Fruit fly (Drosophila melanogaster): ENCODE data around the gene CG32298.

The CG32298 gene

DNA sequence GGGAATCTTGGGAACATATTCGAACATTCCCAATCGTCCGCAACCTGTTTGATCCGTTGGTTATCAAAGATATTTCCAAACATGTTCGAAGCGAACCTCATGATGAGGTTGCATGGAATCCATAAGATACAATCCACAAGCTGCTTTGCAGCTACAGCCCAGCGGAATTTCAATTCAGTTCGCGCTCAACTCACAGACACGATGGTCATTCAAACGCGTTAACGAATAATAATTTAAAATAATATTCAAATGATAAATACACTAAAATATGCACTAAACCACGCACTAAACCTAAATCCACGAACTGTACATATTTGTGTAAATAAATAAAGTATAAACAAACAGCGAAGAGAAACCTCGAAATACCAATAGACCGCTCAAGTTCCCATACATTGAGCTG, 3.0 kb downstream of the CG32298 start:
- TF ChIP-seq CG8478 (optimal IDR thresholded peaks at IDR 0.05) = no peak
- TF ChIP-seq CTCF (optimal IDR thresholded peaks at IDR 0.05) = no peak

DNA sequence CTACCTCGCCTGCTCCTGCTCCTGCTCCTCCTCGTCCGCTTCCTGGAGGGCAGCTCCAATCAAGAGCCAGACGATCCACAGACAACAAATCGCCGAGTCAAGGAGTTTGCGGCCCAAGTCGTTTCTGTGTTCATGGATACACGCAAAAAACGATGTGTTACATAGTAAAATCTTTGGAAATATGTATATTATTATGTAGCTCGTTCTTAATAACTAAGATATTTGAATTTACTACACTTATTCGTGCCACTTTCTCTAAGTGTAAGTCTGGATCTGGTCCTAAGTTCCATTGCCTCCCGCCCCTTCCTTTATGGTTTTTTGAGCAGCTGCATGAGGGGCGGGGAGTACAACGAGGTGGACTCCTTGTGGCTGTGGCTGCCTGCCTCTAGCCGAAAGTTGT, 4.4 kb downstream of the CG32298 start:
- TF ChIP-seq CG8478 (optimal IDR thresholded peaks at IDR 0.05) (no peak), CTCF (optimal IDR thresholded peaks at IDR 0.05) (no peak)

DNA sequence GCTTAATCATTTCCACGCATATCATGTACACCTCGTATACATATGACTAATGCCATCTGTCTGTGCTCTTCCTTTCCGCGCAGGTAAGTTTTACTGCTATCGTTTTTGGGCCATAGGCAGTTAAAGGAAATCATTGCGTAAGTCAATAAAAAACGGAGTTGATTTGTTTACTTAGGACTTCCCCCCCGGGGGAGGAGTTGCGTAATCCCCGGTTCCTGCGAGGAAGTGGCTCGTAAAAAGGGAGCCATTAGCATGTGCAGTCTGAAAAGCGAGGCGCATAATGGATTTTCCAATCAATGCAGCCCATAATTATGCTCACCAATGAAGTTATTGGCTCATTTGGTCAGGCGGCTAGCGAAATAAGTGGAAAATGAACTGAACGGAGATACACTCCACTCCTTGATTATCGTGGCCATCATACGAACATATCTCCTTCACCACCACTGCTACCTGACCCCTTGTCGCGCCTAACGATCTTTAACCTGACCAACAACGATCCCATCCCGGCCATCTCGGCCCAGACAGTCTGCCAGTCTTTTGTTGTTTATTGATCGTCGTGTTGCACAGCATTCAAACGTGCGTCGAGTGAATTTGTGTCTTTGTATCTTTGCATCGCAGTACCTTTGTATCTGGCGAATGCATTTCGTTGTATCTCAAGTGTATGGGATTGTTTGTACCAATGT, 5.3 kb downstream of the CG32298 start:
- TF ChIP-seq CTCF (optimal IDR thresholded peaks at IDR 0.05) (no peak), CG8478 (optimal IDR thresholded peaks at IDR 0.05) (no peak)

DNA sequence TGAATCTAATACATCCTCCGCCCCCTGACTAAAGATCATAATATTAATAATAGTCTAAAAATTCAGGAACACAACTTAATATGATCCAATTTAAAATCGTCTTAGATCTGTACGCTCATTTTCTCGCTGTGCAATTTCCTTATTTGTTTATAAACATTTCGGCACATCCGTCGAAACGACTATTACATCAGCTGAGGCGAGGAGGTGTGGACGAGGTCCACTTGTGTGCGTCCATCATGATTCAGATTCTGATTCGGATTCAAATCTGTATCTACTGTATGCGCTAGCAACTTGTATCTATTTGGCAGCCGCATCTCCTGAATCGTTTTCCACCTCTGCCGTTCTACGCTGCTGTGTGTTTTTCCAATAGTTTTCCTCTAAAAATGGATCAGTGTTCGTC, 11.3 kb downstream of the CG32298 start:
- TF ChIP-seq CG8478 (optimal IDR thresholded peaks at IDR 0.05) (no peak), CTCF (optimal IDR thresholded peaks at IDR 0.05) (no peak)

DNA sequence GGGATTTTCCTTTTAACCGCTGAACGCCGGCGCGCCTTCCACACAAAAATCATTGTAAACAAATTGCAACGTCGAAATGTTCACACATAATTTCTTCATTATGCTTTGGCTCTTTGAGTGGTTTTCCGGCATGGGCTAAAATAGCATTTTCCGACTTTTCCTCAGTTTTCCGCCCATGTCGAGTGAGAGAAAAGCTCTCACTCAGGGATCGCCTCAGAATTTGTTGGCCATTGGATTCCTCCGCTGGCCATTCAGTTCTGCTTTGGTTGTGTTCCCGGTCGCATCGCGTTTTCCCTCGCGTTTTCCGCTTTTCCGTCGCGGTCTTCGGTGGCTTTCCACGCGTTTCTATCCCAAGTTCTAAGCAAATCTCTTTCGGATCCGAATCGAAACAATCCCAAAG, 12.2 kb downstream of the CG32298 start:
- TF ChIP-seq CTCF (optimal IDR thresholded peaks at IDR 0.05) (no peak), CG8478 (optimal IDR thresholded peaks at IDR 0.05) (no peak)

DNA sequence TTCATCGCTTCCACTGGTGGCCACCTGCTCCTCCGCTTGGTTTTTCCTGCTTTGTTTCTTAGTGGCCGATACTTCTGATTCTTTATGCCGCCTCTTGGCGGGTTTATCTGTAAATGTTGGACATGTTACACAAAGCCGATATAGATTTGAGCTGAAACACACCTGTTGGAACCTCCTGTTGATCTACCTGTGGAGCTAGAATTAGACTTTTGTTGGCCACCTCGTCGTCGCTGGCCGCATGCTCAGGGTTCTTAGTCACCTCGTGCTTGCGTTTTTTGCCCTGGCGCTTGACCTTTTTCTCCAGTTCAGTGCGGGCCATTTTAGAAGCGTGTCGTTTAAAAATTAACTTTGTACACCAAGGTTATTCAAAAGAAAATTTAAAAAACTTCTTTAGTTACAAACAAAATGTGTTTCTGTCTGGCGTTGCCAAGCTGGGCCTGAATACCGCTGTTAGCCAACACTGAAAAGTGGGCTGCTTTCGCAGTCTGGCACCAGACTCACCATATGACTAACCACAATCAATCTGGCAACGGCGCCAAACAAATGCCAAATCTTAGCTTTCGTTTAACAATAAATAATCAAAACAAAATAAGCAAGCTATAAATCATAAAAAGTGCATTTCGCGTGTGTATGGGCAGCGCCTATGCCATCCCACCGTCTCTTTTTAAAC, 13.5 kb downstream of the CG32298 start, which contains the start of the genes CG15877 and Svil:
Gene CG15877, minus strand, starts transcription at position 443 of the 670 bp plus-strand sequence.
Gene Svil, plus strand, starts transcription at position 542 of the 670 bp plus-strand sequence.
- TF ChIP-seq CTCF (optimal IDR thresholded peaks at IDR 0.05) = peak in 1 of 2 experiments; percentile 34
- TF ChIP-seq CG8478 (optimal IDR thresholded peaks at IDR 0.05) = no peak

DNA sequence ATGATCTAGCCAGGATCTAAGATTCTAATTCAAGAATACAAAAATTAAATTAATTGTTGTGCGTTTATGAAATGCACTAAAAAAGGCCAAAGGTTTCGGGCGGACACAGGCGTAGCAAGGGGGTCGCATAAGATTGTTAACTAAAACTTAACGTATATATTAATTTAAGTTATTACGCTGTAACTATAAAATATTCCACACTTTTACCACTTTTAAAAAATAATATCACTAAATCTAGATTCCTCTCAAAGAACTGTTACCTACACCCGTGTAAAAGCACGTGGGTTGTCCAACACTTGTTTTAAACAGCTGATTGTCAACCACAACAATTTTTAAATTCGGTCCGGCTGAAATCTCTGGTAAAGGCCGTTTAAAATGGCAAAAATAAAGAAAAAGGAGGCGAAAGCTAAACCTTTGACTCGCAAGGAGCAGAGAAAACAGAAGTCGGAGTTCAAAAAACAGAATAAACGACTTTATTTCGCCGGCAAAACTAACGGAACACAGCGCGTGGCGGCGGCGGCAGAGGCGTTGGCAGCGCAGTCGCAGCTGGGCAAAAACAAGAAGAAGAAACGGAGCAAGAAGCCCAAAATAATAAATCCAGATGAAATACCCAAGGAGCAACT, 17.3 kb downstream of the CG32298 start, which contains the start of the genes mRpL23 and CG9004:
Gene mRpL23, minus strand, starts transcription at position 284 of the 623 bp plus-strand sequence.
Gene CG9004, plus strand, starts transcription at position 308 of the 623 bp plus-strand sequence.
- no peak for TF ChIP-seq CTCF (optimal IDR thresholded peaks at IDR 0.05)
- no peak for TF ChIP-seq CG8478 (optimal IDR thresholded peaks at IDR 0.05)

DNA sequence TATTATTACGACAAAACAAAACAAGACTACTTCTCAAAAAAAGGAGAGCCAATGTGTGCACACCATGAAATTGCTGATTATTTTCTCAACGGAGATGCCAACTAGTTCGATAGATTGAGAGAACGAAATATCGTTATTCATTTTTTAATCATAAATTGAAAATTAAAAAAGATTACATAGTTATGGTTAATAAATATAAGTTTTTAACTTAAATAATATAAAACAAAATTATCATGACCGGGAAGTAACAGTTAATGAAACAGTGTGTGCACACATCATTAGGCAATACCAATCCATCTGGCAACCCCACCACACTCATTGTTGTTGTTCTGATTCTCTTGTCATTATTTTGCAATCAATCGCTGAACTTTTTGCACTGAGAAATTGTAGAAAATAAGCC, 18.9 kb downstream of the CG32298 start, which contains the start of the genes CG1317 and CG8993:
Gene CG1317, minus strand, starts transcription at position 58 of the 400 bp plus-strand sequence.
Gene CG8993, plus strand, starts transcription at position 318 of the 400 bp plus-strand sequence.
- TF ChIP-seq CG8478 (optimal IDR thresholded peaks at IDR 0.05) (no peak), CTCF (optimal IDR thresholded peaks at IDR 0.05) (no peak)

DNA sequence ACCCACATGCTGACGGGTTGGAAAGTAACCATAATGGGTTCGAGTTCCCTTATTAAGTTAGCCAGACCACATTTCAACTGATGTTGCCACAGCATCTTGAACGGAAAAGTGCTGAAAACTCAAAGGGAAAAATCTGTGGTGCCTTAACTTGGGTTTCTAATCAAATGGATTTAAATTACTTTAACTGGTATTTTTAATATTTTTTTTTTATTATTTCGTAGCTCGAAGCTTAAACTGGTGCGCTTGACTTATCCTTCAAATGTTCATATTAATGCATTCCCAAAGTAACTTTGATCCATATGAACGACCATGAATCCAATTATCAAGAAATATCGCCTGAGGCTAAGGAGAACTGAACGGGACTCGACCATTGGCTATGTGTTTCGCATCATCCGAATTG, 30.5 kb downstream of the CG32298 start, which contains the start of gene CG13801:
Gene CG13801, plus strand, starts transcription at position 301 of the 400 bp plus-strand sequence.
- TF ChIP-seq CTCF (optimal IDR thresholded peaks at IDR 0.05) = no peak
- TF ChIP-seq CG8478 (optimal IDR thresholded peaks at IDR 0.05) = no peak
